Fruit fly (Drosophila melanogaster): ENCODE results near the gene CG44257.
A peak's percentile ranks its signal among the peaks of the same experiment; 100 is the strongest.

CG44257 gene

DNA sequence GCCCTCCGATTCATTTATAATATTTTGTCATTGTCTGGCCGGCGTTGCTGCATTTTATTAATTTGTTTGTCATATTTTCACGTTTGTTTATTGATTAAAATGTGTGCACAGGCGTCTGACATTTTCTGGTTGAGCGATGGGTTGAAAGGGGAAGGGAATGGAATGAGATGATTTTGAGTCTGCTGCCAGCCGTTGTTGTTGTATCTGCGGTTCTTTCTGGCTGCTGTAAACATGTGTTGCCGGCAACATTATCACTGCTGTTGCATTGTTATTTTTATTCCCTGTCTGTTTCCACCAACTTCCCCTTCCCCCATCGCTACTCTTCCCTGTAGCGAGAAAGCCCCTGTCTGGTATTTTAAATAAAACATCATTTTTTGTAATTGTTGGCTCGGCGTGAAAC lies 15.8 kb upstream of the CG44257 start:
- no peak for TF ChIP-seq fd96Ca (GFP tag; IDR thresholded peaks at IDR 0.05)
- no peak for TF ChIP-seq CG4496 (GFP tag; IDR thresholded peaks at IDR 0.05)
- no peak for TF ChIP-seq Pif1A (GFP tag; optimal IDR thresholded peaks at IDR 0.05)
- no peak for TF ChIP-seq CG15710 (tag; optimal IDR thresholded peaks at IDR 0.05)
- no peak for TF ChIP-seq Pif1B (GFP tag; optimal IDR thresholded peaks at IDR 0.05)
- no peak for TF ChIP-seq CG17806 (tag; optimal IDR thresholded peaks at IDR 0.05)
- TF ChIP-seq CG10348 (GFP tag; IDR thresholded peaks at IDR 0.05): no peak
- no peak for TF ChIP-seq Ets98B (GFP tag; IDR thresholded peaks at IDR 0.05)

DNA sequence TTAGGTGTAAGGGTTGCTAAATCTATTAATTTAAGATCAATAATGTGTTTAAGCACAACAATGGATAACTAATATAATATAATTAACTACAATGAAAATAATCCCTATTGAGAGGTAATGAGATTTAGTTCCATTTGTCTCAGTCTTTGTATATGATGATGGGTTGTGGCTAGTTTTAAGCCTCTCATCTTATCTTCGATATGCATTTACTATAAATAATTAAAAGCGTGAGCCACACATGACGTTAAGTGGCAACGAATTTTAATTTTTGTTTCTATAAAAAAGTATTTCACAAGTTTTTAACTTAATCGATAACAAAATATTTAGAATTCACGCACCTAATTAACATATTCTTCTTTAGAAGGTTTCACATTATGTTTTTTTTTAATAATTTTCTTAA lies 13.8 kb upstream of the CG44257 start:
- TF ChIP-seq CG15710 (tag; optimal IDR thresholded peaks at IDR 0.05) (no peak), CG8301 (tag; optimal IDR thresholded peaks at IDR 0.05) (no peak), Pif1B (GFP tag; optimal IDR thresholded peaks at IDR 0.05) (no peak), CG8159 (tag; optimal IDR thresholded peaks at IDR 0.05) (peak; percentile 32), D1 (tag; optimal IDR thresholded peaks at IDR 0.05) (no peak), CG13204 (GFP tag; optimal IDR thresholded peaks at IDR 0.05) (no peak), CG14655 (GFP tag; optimal IDR thresholded peaks at IDR 0.05) (peak; percentile 33), EcR (GFP tag; optimal IDR thresholded peaks at IDR 0.05) (no peak), Snoo (tag; optimal IDR thresholded peaks at IDR 0.05) (no peak), CG4496 (GFP tag; IDR thresholded peaks at IDR 0.05) (no peak), rn (GFP tag; IDR thresholded peaks at IDR 0.05) (no peak)

DNA sequence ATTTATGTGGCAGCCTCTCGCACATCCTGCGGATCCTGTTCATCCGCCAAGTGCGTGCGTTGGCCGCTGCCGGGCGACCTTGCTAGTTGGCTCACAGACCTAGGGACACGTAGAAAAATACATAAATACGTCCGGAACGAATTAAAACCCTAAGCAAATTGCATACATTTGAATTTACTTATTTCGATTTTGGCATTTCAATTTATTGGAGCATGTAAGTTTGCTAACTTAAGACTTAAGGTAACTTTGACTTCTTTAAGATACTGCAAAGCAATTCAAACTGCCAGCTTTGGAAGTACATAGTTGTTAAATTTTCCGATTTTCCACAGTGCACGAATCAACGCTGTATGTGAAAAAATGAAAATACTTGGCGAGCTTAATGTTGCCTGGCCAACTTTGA lies 11.0 kb upstream of the CG44257 start, which contains the start of gene CG44259:
CG44259 (minus strand) TSS at position 101 of the 400 bp plus-strand sequence.
- TF ChIP-seq fd96Ca (GFP tag; IDR thresholded peaks at IDR 0.05) (no peak), Ets98B (GFP tag; IDR thresholded peaks at IDR 0.05) (no peak), D1 (tag; optimal IDR thresholded peaks at IDR 0.05) (no peak), CG12605 (GFP tag; IDR thresholded peaks at IDR 0.05) (no peak), CG14655 (GFP tag; optimal IDR thresholded peaks at IDR 0.05) (no peak), CG9948 (tag; optimal IDR thresholded peaks at IDR 0.05) (no peak), CG8159 (tag; optimal IDR thresholded peaks at IDR 0.05) (no peak), CG15710 (tag; optimal IDR thresholded peaks at IDR 0.05) (no peak)

DNA sequence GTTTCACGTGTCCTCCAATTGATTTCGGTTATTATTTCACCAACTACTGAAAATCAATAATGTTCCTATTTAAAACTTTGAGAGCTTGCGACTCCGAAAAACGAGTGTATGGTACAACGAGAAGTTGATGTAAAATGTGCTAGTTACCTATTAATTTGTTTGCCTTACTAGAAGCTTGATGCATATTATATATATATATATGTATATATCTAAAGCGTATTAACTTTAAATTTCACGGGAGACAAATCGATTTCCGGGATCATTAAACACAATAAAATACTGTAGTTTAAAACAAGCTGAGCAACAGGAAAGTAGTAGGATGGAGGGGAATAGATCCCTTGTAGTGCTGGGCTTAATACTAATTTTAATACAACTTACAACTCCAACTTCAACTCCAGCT lies 18.4 kb downstream of the CG44257 start, which contains the start of gene CG31418:
CG31418 (plus strand) TSS at position 301 of the 400 bp plus-strand sequence.
- TF ChIP-seq CG4496 (GFP tag; IDR thresholded peaks at IDR 0.05) (no peak), CG15710 (tag; optimal IDR thresholded peaks at IDR 0.05) (no peak), gl (tag; optimal IDR thresholded peaks at IDR 0.05) (no peak), CG8159 (tag; optimal IDR thresholded peaks at IDR 0.05) (no peak)

DNA sequence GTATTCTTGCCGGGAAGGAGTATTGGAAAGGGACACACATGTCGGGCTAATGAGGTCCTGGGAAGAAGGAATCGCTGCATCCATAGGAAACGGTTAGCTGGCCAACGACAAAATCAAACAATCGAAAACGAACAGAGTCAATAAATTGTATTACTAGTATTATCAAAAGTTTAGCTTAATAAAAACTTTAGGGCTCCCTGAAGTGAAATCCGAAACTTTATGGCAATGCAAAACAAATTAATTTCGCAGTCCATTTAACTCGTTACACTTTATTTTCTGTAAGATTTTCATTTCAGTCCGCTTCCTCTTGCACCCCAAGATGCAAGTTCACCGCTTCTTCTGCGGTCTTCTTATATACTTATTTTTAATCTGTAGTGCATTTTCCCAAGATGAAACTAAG lies 19.3 kb downstream of the CG44257 start, which contains the start of gene CG31419:
CG31419 (plus strand) TSS at position 301 of the 400 bp plus-strand sequence.
- TF ChIP-seq CG15710 (tag; optimal IDR thresholded peaks at IDR 0.05) (no peak), CG10348 (GFP tag; IDR thresholded peaks at IDR 0.05) (no peak), Pif1B (GFP tag; optimal IDR thresholded peaks at IDR 0.05) (no peak), Snoo (tag; optimal IDR thresholded peaks at IDR 0.05) (no peak), CG14655 (GFP tag; optimal IDR thresholded peaks at IDR 0.05) (no peak), CG8159 (tag; optimal IDR thresholded peaks at IDR 0.05) (no peak), CG34367 (tag; optimal IDR thresholded peaks at IDR 0.05) (no peak), gl (tag; optimal IDR thresholded peaks at IDR 0.05) (no peak), CG8301 (tag; optimal IDR thresholded peaks at IDR 0.05) (no peak), CG4496 (GFP tag; IDR thresholded peaks at IDR 0.05) (no peak), CG32121 (GFP tag; IDR thresholded peaks at IDR 0.05) (no peak), CG17806 (tag; optimal IDR thresholded peaks at IDR 0.05) (no peak), rn (GFP tag; IDR thresholded peaks at IDR 0.05) (no peak)

DNA sequence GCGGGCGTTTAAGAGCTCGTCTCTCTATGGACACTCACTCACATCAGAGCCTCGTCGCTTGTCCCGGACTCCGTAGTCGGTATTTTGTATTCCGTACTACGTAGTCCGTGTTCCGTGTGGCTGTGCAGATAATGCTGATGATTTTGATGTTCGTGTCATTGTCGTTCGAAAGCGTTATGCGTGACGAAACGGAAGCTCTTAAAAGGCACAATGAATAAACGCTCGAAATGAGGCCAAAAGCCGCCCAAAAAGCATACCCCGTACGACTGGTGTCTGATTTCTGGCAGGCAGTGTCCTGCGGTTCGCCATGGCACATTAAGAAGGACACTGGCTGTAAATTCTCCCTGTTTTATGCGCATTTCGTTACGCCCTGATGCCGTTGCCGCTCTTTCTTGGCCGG lies 24.0 kb downstream of the CG44257 start:
- TF ChIP-seq CG14655 (GFP tag; optimal IDR thresholded peaks at IDR 0.05) (no peak), CG17806 (tag; optimal IDR thresholded peaks at IDR 0.05) (no peak), CG15710 (tag; optimal IDR thresholded peaks at IDR 0.05) (no peak), CG10348 (GFP tag; IDR thresholded peaks at IDR 0.05) (no peak), rn (GFP tag; IDR thresholded peaks at IDR 0.05) (no peak), CG32121 (GFP tag; IDR thresholded peaks at IDR 0.05) (no peak), CG8301 (tag; optimal IDR thresholded peaks at IDR 0.05) (no peak)

All from whole organism, pupa.